Fruit fly (Drosophila melanogaster) whole organism, embryonic: ENCODE measurements around the gene ABCB7.

Source experiments
- CG12942 ChIP-seq: fragments of 200-800 bp; sonication (Bioruptor generic); optimal IDR thresholded peaks from 3 replicates; lab custom pipeline; 2016; ENCODE audit warnings: missing biosample characterization, missing genetic modification characterization
- CG15479 ChIP-seq: fragments of 200-800 bp; sonication (Bioruptor generic); optimal IDR thresholded peaks from 3 replicates; lab custom pipeline; 2019; ENCODE audit warnings: missing biosample characterization, mild to moderate bottlenecking, missing genetic modification characterization, moderate library complexity
- CG1602 ChIP-seq: fragments of 200-800 bp; sonication (Bioruptor generic); optimal IDR thresholded peaks from 3 replicates; lab custom pipeline; 2016; ENCODE audit warnings: missing biosample characterization, missing genetic modification characterization
- CG16813 ChIP-seq: fragments of 200-800 bp; sonication (Bioruptor generic); IDR thresholded peaks from 3 replicates; pipeline ENCODE4 v1.3.6; 2022; ENCODE audit warnings: missing biosample characterization, missing genetic modification characterization; ENCODE audit not compliant: partially characterized antibody
- CG17328 ChIP-seq: fragments of 200-800 bp; sonication (Bioruptor generic); IDR thresholded peaks from 2 replicates; pipeline ENCODE4 v1.3.6; 2022; ENCODE audit warnings: missing biosample characterization, missing genetic modification characterization
- CG17612 ChIP-seq: fragments of 200-800 bp; sonication (Bioruptor generic); IDR thresholded peaks from 2 replicates; pipeline ENCODE4 v1.3.6; 2022; ENCODE audit warnings: missing biosample characterization, missing genetic modification characterization
- CG2202 ChIP-seq: fragments of 200-800 bp; sonication (Bioruptor generic); optimal IDR thresholded peaks from 2 replicates; lab custom pipeline; 2018; ENCODE audit warnings: missing biosample characterization, mild to moderate bottlenecking, missing genetic modification characterization
- CG30020 ChIP-seq: fragments of 200-800 bp; optimal IDR thresholded peaks from 2 replicates; lab custom pipeline; 2019; ENCODE audit warnings: missing biosample characterization, mild to moderate bottlenecking, missing genetic modification characterization, moderate library complexity
- CG32532 ChIP-seq: fragments of 200-800 bp; sonication (Bioruptor generic); IDR thresholded peaks from 2 replicates; pipeline ENCODE4 v1.3.6; 2022; ENCODE audit warnings: missing biosample characterization, missing genetic modification characterization
- CG33213 ChIP-seq: fragments of 200-800 bp; sonication (Bioruptor generic); optimal IDR thresholded peaks from 3 replicates; lab custom pipeline; 2016; ENCODE audit warnings: missing biosample characterization, missing genetic modification characterization
- CG3726 ChIP-seq: fragments of 200-800 bp; sonication (Bioruptor generic); IDR thresholded peaks from 3 replicates; pipeline ENCODE4, ENCODE4 v1.3.6; 2022; ENCODE audit warnings: missing biosample characterization, missing genetic modification characterization
- CG42726 ChIP-seq: fragments of 200-800 bp; sonication (Bioruptor generic); IDR thresholded peaks from 2 replicates; pipeline ENCODE4 v1.3.6; 2022; ENCODE audit warnings: missing biosample characterization, missing genetic modification characterization; ENCODE audit not compliant: partially characterized antibody
- CG4404 ChIP-seq: fragments of 200-800 bp; sonication (Bioruptor generic); IDR thresholded peaks from 2 replicates; pipeline ENCODE4 v1.3.6; 2022; ENCODE audit warnings: missing biosample characterization, missing genetic modification characterization
- CG4707 ChIP-seq: fragments of 200-800 bp; sonication (Bioruptor generic); optimal IDR thresholded peaks from 2 replicates; lab custom pipeline; 2018; ENCODE audit warnings: missing biosample characterization, mild to moderate bottlenecking, missing genetic modification characterization, moderate library complexity
- CG6854 ChIP-seq: fragments of 200-800 bp; sonication (Bioruptor generic); optimal IDR thresholded peaks from 3 replicates; lab custom pipeline; 2017; ENCODE audit warnings: missing biosample characterization, mild to moderate bottlenecking, missing genetic modification characterization
- Camta ChIP-seq: fragments of 200-800 bp; sonication (Bioruptor generic); optimal IDR thresholded peaks from 2 replicates; lab custom pipeline; 2016; ENCODE audit warnings: missing biosample characterization, missing genetic modification characterization
- CoRest ChIP-seq: fragments of 200-800 bp; sonication (Bioruptor generic); optimal IDR thresholded peaks from 3 replicates; lab custom pipeline; 2018; ENCODE audit warnings: missing biosample characterization, mild to moderate bottlenecking, missing genetic modification characterization, moderate library complexity
- D ChIP-seq, 2 experiments: fragments of 200-800 bp in 1 of 2; fragments of >200 bp in 1 of 2; sonication (Bioruptor generic) in 1 of 2; optimal IDR thresholded peaks; 2 replicates in 1 of 2; 3 replicates in 1 of 2; lab custom pipeline; 2017; ENCODE audit warnings: mild to moderate bottlenecking in 1 of 2, missing biosample characterization in 1 of 2, missing genetic modification characterization in 1 of 2, missing genetic modification reagents in 1 of 2
- H2.0 ChIP-seq: fragments of 200-800 bp; sonication (Bioruptor generic); IDR thresholded peaks from 2 replicates; pipeline ENCODE4 v1.3.6; 2022; ENCODE audit warnings: missing biosample characterization, missing genetic modification characterization
- HLH3B ChIP-seq: fragments of 200-800 bp; sonication (Bioruptor generic); IDR thresholded peaks from 2 replicates; pipeline ENCODE4 v1.3.6; 2022; ENCODE audit warnings: missing biosample characterization, missing genetic modification characterization
- Hr51 ChIP-seq, 2 experiments: fragments of 200-800 bp; sonication (Bioruptor generic); optimal IDR thresholded peaks; 2 replicates in 1 of 2; 3 replicates in 1 of 2; lab custom pipeline; 2016 to 2018; ENCODE audit warnings: missing biosample characterization in 2 of 2, missing genetic modification characterization in 2 of 2, mild to moderate bottlenecking in 1 of 2, moderate library complexity in 1 of 2
- Hsf ChIP-seq: fragments of 200-800 bp; sonication (Bioruptor generic); optimal IDR thresholded peaks from 3 replicates; lab custom pipeline; 2016; ENCODE audit warnings: missing biosample characterization, missing genetic modification characterization
- MTF-1 ChIP-seq: fragments of 200-800 bp; sonication (Bioruptor generic); optimal IDR thresholded peaks from 2 replicates; lab custom pipeline; 2018; ENCODE audit warnings: missing biosample characterization, mild to moderate bottlenecking, missing genetic modification characterization, borderline replicate concordance
- NC2β ChIP-seq: fragments of 200-800 bp; sonication (Bioruptor generic); optimal IDR thresholded peaks from 2 replicates; lab custom pipeline; 2016; ENCODE audit warnings: missing biosample characterization, missing genetic modification characterization
- Pdp1 ChIP-seq, 2 experiments: fragments of 200-800 bp; sonication (Bioruptor generic); optimal IDR thresholded peaks; 3 replicates each; lab custom pipeline; 2016; ENCODE audit warnings: missing biosample characterization in 2 of 2, missing genetic modification characterization in 2 of 2, mild to moderate bottlenecking in 1 of 2, moderate library complexity in 1 of 2
- Ravus ChIP-seq: fragments of 200-800 bp; sonication (Bioruptor generic); IDR thresholded peaks from 2 replicates; pipeline ENCODE4 v1.3.6; 2022; ENCODE audit warnings: missing biosample characterization, missing genetic modification characterization
- Sry-β ChIP-seq: fragments of 200-800 bp; sonication (Bioruptor generic); optimal IDR thresholded peaks from 2 replicates; lab custom pipeline; 2018; ENCODE audit warnings: missing biosample characterization, mild to moderate bottlenecking, missing genetic modification characterization, moderate library complexity
- Taf1 ChIP-seq: fragments of 200-800 bp; sonication (Bioruptor generic); IDR thresholded peaks from 2 replicates; pipeline ENCODE4 v1.3.6; 2022; ENCODE audit warnings: missing biosample characterization, missing genetic modification characterization
- YL-1 ChIP-seq: fragments of 200-800 bp; sonication (Bioruptor generic); optimal IDR thresholded peaks from 3 replicates; lab custom pipeline; 2017; ENCODE audit warnings: missing biosample characterization, mild to moderate bottlenecking, missing genetic modification characterization
- ab ChIP-seq: fragments of 200-800 bp; sonication (Bioruptor generic); optimal IDR thresholded peaks from 2 replicates; lab custom pipeline; 2016; ENCODE audit warnings: missing biosample characterization, missing genetic modification characterization
- caup ChIP-seq: fragments of 200-800 bp; sonication (Bioruptor generic); optimal IDR thresholded peaks from 3 replicates; lab custom pipeline; 2017; ENCODE audit warnings: missing biosample characterization, mild to moderate bottlenecking, missing genetic modification characterization, moderate library complexity; ENCODE audit not compliant: severe bottlenecking
- chinmo ChIP-seq: fragments of 200-800 bp; sonication (Bioruptor generic); IDR thresholded peaks from 4 replicates; pipeline ENCODE4 v1.3.6; 2022; ENCODE audit warnings: missing biosample characterization, missing genetic modification characterization; ENCODE audit not compliant: partially characterized antibody
- disco-r ChIP-seq: fragments of 200-800 bp; sonication (Bioruptor generic); optimal IDR thresholded peaks from 2 replicates; lab custom pipeline; 2016; ENCODE audit warnings: missing biosample characterization, missing genetic modification characterization
- dmrt99B ChIP-seq: fragments of 200-800 bp; sonication (Bioruptor generic); optimal IDR thresholded peaks from 2 replicates; lab custom pipeline; 2018; ENCODE audit warnings: missing biosample characterization, mild to moderate bottlenecking, missing genetic modification characterization, moderate library complexity
- gem ChIP-seq: fragments of 200-800 bp; sonication (Bioruptor generic); optimal IDR thresholded peaks from 2 replicates; lab custom pipeline; 2019; ENCODE audit warnings: missing biosample characterization, mild to moderate bottlenecking, missing genetic modification characterization, moderate library complexity
- grn ChIP-seq: fragments of 200-800 bp; sonication (Bioruptor generic); optimal IDR thresholded peaks from 3 replicates; lab custom pipeline; 2017; ENCODE audit warnings: missing biosample characterization, missing genetic modification characterization
- gsb-n ChIP-seq: fragments of 200-800 bp; sonication (Bioruptor generic); optimal IDR thresholded peaks from 3 replicates; lab custom pipeline; 2018; ENCODE audit warnings: missing biosample characterization, mild to moderate bottlenecking, missing genetic modification characterization
- h ChIP-seq: fragments of >200 bp; optimal IDR thresholded peaks from 2 replicates; lab custom pipeline; 2017
- kni ChIP-seq: fragments of 200-800 bp; sonication (Bioruptor generic); optimal IDR thresholded peaks from 3 replicates; lab custom pipeline; 2017; ENCODE audit warnings: mild to moderate bottlenecking, missing biosample characterization, missing genetic modification reagents, missing genetic modification characterization
- lola ChIP-seq, 3 experiments: fragments of >200 bp in 2 of 3; fragments of 200-800 bp in 1 of 3; sonication (Bioruptor generic) in 1 of 3; optimal IDR thresholded peaks; 2 replicates each; lab custom pipeline; 2017 to 2019; ENCODE audit warnings: missing biosample characterization in 3 of 3, missing genetic modification characterization in 3 of 3, mild to moderate bottlenecking in 1 of 3, moderate library complexity in 1 of 3
- nerfin-2 ChIP-seq: fragments of 200-800 bp; sonication (Bioruptor generic); IDR thresholded peaks from 2 replicates; pipeline ENCODE4 v1.3.6; 2022; ENCODE audit warnings: missing biosample characterization, missing genetic modification characterization; ENCODE audit not compliant: partially characterized antibody
- pfk ChIP-seq: fragments of 200-800 bp; sonication (Bioruptor generic); optimal IDR thresholded peaks from 2 replicates; lab custom pipeline; 2018; ENCODE audit warnings: missing biosample characterization, mild to moderate bottlenecking, missing genetic modification characterization, moderate library complexity
- prd ChIP-seq, 3 experiments: fragments of >200 bp in 2 of 3; fragments of 200-800 bp in 1 of 3; sonication (Bioruptor generic) in 1 of 3; optimal IDR thresholded peaks in 2 of 3; IDR thresholded peaks in 1 of 3; 2 replicates in 2 of 3; 3 replicates in 1 of 3; pipeline versions ENCODE4 v1.3.6 to Lab custom; 2017 to 2022; ENCODE audit warnings: missing biosample characterization in 1 of 3, missing genetic modification characterization in 1 of 3
- row ChIP-seq: fragments of 200-800 bp; sonication (Bioruptor generic); IDR thresholded peaks from 3 replicates; pipeline ENCODE4 v1.3.6; 2022; ENCODE audit warnings: missing biosample characterization, missing genetic modification characterization
- so ChIP-seq: fragments of 200-800 bp; sonication (Bioruptor generic); IDR thresholded peaks from 3 replicates; pipeline ENCODE4 v1.3.6; 2022; ENCODE audit warnings: missing biosample characterization, missing genetic modification characterization
- sug ChIP-seq: fragments of 200-800 bp; optimal IDR thresholded peaks from 2 replicates; lab custom pipeline; 2019; ENCODE audit warnings: missing biosample characterization, mild to moderate bottlenecking, missing genetic modification characterization, moderate library complexity
- tna ChIP-seq: fragments of 200-800 bp; sonication (Bioruptor generic); IDR thresholded peaks from 2 replicates; pipeline ENCODE4 v1.3.6; 2022; ENCODE audit warnings: missing biosample characterization, missing genetic modification characterization; ENCODE audit not compliant: partially characterized antibody

Gene ABCB7

DNA sequence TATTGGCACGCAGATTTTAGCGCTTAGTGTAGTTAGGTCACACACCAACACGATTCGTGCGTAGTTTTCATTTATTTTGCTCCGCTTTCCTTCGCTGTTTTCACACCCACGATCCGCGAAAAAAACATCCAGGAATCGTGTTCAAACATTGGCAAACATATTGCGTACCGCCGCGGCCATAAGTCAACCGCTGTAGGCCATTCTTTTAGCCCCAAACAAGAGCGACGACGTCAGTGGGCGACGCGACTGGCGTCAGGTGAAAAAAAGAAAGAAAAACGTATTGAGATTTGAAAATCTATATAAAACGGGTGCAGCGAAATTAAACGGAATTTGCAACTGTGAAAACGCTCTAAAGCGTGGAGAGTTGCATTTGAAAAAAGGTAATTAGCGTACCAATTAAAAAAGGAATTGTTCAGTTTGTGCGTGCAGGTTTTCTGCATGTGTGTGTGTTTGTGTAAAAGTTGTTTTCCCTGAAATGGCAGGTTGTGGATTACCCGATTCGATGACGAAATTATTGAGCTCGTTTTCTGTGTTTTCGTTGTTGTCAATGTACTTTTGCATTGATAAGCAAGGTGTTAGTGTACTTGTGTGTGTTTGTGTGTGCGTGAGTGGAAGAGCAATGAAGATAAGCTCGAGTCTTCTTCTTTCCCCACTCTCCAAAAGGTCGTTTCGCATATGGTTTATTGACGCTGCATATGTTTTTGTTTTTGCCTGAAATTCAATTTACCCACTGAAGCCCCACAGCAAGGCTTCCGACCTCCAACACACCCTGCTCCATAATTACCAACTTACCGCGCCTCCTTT lies 48.9 kb upstream of the ABCB7 start, which contains the start of gene Tmep (continued):
- TF ChIP-seq CG42726 (GFP tag; lab: Robert Waterston, UW) (no peak), CG33213 (GFP tag; lab: Kevin White, UChicago) (no peak), Ravus (GFP tag; lab: Robert Waterston, UW) (no peak), Pdp1 (GFP tag; optimal IDR thresholded peaks at IDR 0.05; lab: Kevin White, UChicago) (no peak), tna (GFP tag; lab: Robert Waterston, UW) (no peak), CG30020 (tag; lab: Kevin White, UChicago) (peak; percentile 67), CG4707 (no peak), Camta (GFP tag; lab: Kevin White, UChicago) (no peak), CG12942 (GFP tag; lab: Kevin White, UChicago) (no peak), sug (tag; lab: Kevin White, UChicago) (peak; percentile 13), CG2202 (tag; lab: Kevin White, UChicago) (no peak), h (lab: Kevin White, UChicago) (no peak), H2.0 (GFP tag; lab: Robert Waterston, UW) (no peak), CG6854 (peak; percentile 27), grn (GFP tag; lab: Kevin White, UChicago) (no peak), NC2β (GFP tag; lab: Kevin White, UChicago) (no peak), disco-r (GFP tag; lab: Kevin White, UChicago) (no peak), row (GFP tag; lab: Robert Waterston, UW) (no peak; the same call in 2 of the 3 replicates), CG32532 (0 out of 2 replicates have a peak, but pooled peaks have one; percentile 19), CG4404 (GFP tag; lab: Robert Waterston, UW) (no peak), CG17612 (GFP tag; lab: Robert Waterston, UW) (no peak), chinmo (GFP tag; lab: Robert Waterston, UW) (peak; percentile 72; the same call in 2 of the 4 replicates), so (no peak), CoRest (tag; lab: Kevin White, UChicago) (no peak), caup (GFP tag; lab: Kevin White, UChicago) (no peak), CG1602 (GFP tag; lab: Kevin White, UChicago) (no peak), CG15479 (no peak), Sry-β (GFP tag; lab: Kevin White, UChicago) (no peak), nerfin-2 (GFP tag; lab: Robert Waterston, UW) (no peak), lola (GFP tag; optimal IDR thresholded peaks at IDR 0.05; lab: Kevin White, UChicago) (no peak), Hr51 (GFP tag; optimal IDR thresholded peaks at IDR 0.05; lab: Kevin White, UChicago) (no peak), Hsf (no peak), ab (no peak), D (optimal IDR thresholded peaks at IDR 0.05; lab: Kevin White, UChicago) (no peak), D (GFP tag; optimal IDR thresholded peaks at IDR 0.05; lab: Kevin White, UChicago) (no peak), YL-1 (GFP tag; lab: Kevin White, UChicago) (peak; percentile 8), CG3726 (GFP tag; lab: Robert Waterston, UW) (no peak), Taf1 (GFP tag; lab: Robert Waterston, UW) (no peak), CG16813 (GFP tag; lab: Robert Waterston, UW) (0 out of 3 replicates have a peak, but pooled peaks have one; percentile 15), HLH3B (GFP tag; lab: Robert Waterston, UW) (no peak), pfk (GFP tag; lab: Kevin White, UChicago) (no peak), gem (tag; lab: Kevin White, UChicago) (no peak), kni (GFP tag; lab: Kevin White, UChicago) (peak; percentile 42), gsb-n (tag; lab: Kevin White, UChicago) (no peak), prd (optimal IDR thresholded peaks at IDR 0.05; lab: Kevin White, UChicago) (no peak), prd (GFP tag; IDR thresholded peaks at IDR 0.05; lab: Robert Waterston, UW) (no peak), dmrt99B (tag; lab: Kevin White, UChicago) (no peak), MTF-1 (peak; percentile 8), CG17328 (GFP tag; lab: Robert Waterston, UW) (no peak)
